Worm (Caenorhabditis elegans) whole organism, young adult: ENCODE results near the gene btb-5.

Experiments used
- B0019.2 ChIP-seq: fragments of 200-800 bp; sonication (Bioruptor generic); conservative IDR thresholded peaks from 2 replicates; pipeline ENCODE4 v1.3.6; 2022; ENCODE audit warnings: missing genetic modification reagents, missing genetic modification characterization, missing compliant biosample characterization
- C17E4.6 ChIP-seq: fragments of 200-800 bp; sonication (Bioruptor generic); IDR thresholded peaks from 2 replicates; pipeline ENCODE4 v1.3.6; 2022; ENCODE audit warnings: missing genetic modification reagents, missing genetic modification characterization, missing compliant biosample characterization
- F23B12.7 ChIP-seq: sonication (generic microtip); optimal IDR thresholded peaks from 2 replicates; lab custom pipeline; 2017; ENCODE audit warnings: missing genetic modification characterization, mild to moderate bottlenecking, missing compliant biosample characterization, antibody characterized with exemption, moderate library complexity; ENCODE audit not compliant: insufficient read depth
- K11D2.4 ChIP-seq: fragments of 200-800 bp; sonication (Bioruptor generic); IDR thresholded peaks from 2 replicates; pipeline ENCODE4 v1.3.6; 2022; ENCODE audit warnings: missing genetic modification reagents, missing genetic modification characterization, missing compliant biosample characterization
- K12H6.12 ChIP-seq: fragments of 200-800 bp; sonication (Bioruptor generic); optimal IDR thresholded peaks from 2 replicates; lab custom pipeline; 2018; ENCODE audit warnings: mild to moderate bottlenecking, missing genetic modification characterization, missing compliant biosample characterization
- T07F8.4 ChIP-seq: sonication (generic microtip); optimal IDR thresholded peaks from 2 replicates; lab custom pipeline; 2016; ENCODE audit warnings: mild to moderate bottlenecking, missing genetic modification characterization, moderate library complexity, missing compliant biosample characterization
- Y53F4B.3 ChIP-seq: fragments of 200-800 bp; sonication (Bioruptor generic); IDR thresholded peaks from 2 replicates; pipeline ENCODE4 v1.3.6; 2022; ENCODE audit warnings: missing genetic modification reagents, missing genetic modification characterization, missing compliant biosample characterization
- Y56A3A.18 ChIP-seq: fragments of 200-800 bp; sonication (Bioruptor generic); IDR thresholded peaks from 2 replicates; pipeline ENCODE4 v1.3.6; 2022; ENCODE audit warnings: missing genetic modification reagents, missing genetic modification characterization, missing compliant biosample characterization
- Y67H2A.10 ChIP-seq: fragments of 200-800 bp; sonication (Bioruptor generic); conservative IDR thresholded peaks from 2 replicates; pipeline ENCODE4 v1.3.6; 2022; ENCODE audit warnings: missing genetic modification reagents, missing genetic modification characterization, missing compliant biosample characterization
- Y95B8A.8 ChIP-seq: fragments of 200-800 bp; sonication (Bioruptor generic); IDR thresholded peaks from 2 replicates; pipeline ENCODE4 v1.3.6; 2022; ENCODE audit warnings: missing genetic modification reagents, missing genetic modification characterization, missing compliant biosample characterization
- aptf-2 ChIP-seq: fragments of 200-800 bp; sonication (Bioruptor generic); conservative IDR thresholded peaks from 2 replicates; pipeline ENCODE4 v1.3.6; 2022; ENCODE audit warnings: missing genetic modification reagents, missing genetic modification characterization, missing compliant biosample characterization
- aptf-3 ChIP-seq: fragments of 200-800 bp; sonication (Bioruptor generic); IDR thresholded peaks from 2 replicates; pipeline ENCODE4 v1.3.6; 2022; ENCODE audit warnings: missing genetic modification characterization, missing compliant biosample characterization
- atf-7 ChIP-seq: sonication (generic microtip); optimal IDR thresholded peaks from 2 replicates; lab custom pipeline; 2017; ENCODE audit warnings: mild to moderate bottlenecking, missing genetic modification characterization, missing compliant biosample characterization
- attf-5 ChIP-seq: fragments of 200-800 bp; sonication (Bioruptor generic); optimal IDR thresholded peaks from 2 replicates; lab custom pipeline; 2018; ENCODE audit warnings: mild to moderate bottlenecking, missing genetic modification characterization, missing compliant biosample characterization
- ceh-40 ChIP-seq: fragments of 200-800 bp; sonication (Bioruptor generic); IDR thresholded peaks from 2 replicates; pipeline ENCODE4 v1.3.6; 2022; ENCODE audit warnings: missing genetic modification characterization, missing compliant biosample characterization
- chd-7 ChIP-seq: sonication (generic microtip); optimal IDR thresholded peaks from 2 replicates; lab custom pipeline; 2016; ENCODE audit warnings: mild to moderate bottlenecking, missing genetic modification characterization, moderate library complexity, missing compliant biosample characterization
- egrh-3 ChIP-seq: fragments of 200-800 bp; sonication (Bioruptor generic); IDR thresholded peaks from 2 replicates; pipeline ENCODE4 v1.3.6; 2022; ENCODE audit warnings: missing genetic modification reagents, missing genetic modification characterization, missing compliant biosample characterization
- ekl-4 ChIP-seq: fragments of 200-800 bp; sonication (Bioruptor generic); IDR thresholded peaks from 2 replicates; pipeline ENCODE4 v1.3.6; 2022; ENCODE audit warnings: missing genetic modification reagents, missing genetic modification characterization, missing compliant biosample characterization
- him-1 ChIP-seq: sonication (generic microtip); optimal IDR thresholded peaks from 2 replicates; lab custom pipeline; 2016; ENCODE audit warnings: missing genotype, missing genetic modification reagents, missing genetic modification characterization, missing compliant biosample characterization
- hlh-12 ChIP-seq: sonication (generic microtip); optimal IDR thresholded peaks from 2 replicates; lab custom pipeline; 2016; ENCODE audit warnings: missing genetic modification characterization, missing compliant biosample characterization
- hlh-26 ChIP-seq: fragments of 200-800 bp; sonication (Bioruptor generic); conservative IDR thresholded peaks from 2 replicates; pipeline ENCODE4 v1.3.6; 2022; ENCODE audit warnings: missing genetic modification reagents, missing genetic modification characterization, missing compliant biosample characterization
- hmg-1.2 ChIP-seq: fragments of 200-800 bp; sonication (Bioruptor generic); IDR thresholded peaks from 2 replicates; pipeline ENCODE4 v1.3.6; 2022; ENCODE audit warnings: missing genetic modification reagents, missing genetic modification characterization, missing compliant biosample characterization
- let-607 ChIP-seq, 2 experiments: fragments of 200-800 bp in 1 of 2; sonication (Bioruptor generic) in 1 of 2; sonication (generic microtip) in 1 of 2; optimal IDR thresholded peaks; 2 replicates each; lab custom pipeline; 2016 to 2018; ENCODE audit warnings: mild to moderate bottlenecking in 2 of 2, missing compliant biosample characterization in 2 of 2, missing genetic modification characterization in 2 of 2, moderate library complexity in 2 of 2, missing genotype in 1 of 2
- lin-26 ChIP-seq: fragments of 200-800 bp; sonication (Bioruptor generic); IDR thresholded peaks from 2 replicates; pipeline ENCODE4 v1.3.6; 2022; ENCODE audit warnings: missing genetic modification reagents, missing genetic modification characterization, missing compliant biosample characterization
- lin-35 ChIP-seq, 3 experiments: fragments of 150-350 bp in 2 of 3; sonication (generic microtip) in 1 of 3; optimal IDR thresholded peaks; 2 replicates each; lab custom pipeline; 2014 to 2018; ENCODE audit warnings: missing biosample characterization in 3 of 3, missing genetic modification characterization in 3 of 3, missing genetic modification reagents in 3 of 3
- lin-40 ChIP-seq: sonication (generic microtip); optimal IDR thresholded peaks from 2 replicates; lab custom pipeline; 2016; ENCODE audit warnings: missing genetic modification characterization, mild to moderate bottlenecking, missing compliant biosample characterization, missing genotype, missing genetic modification reagents
- lin-54 ChIP-seq: fragments of 200-800 bp; sonication (Bioruptor generic); optimal IDR thresholded peaks from 2 replicates; lab custom pipeline; 2018; ENCODE audit warnings: mild to moderate bottlenecking, missing genetic modification characterization, missing compliant biosample characterization
- lir-1 ChIP-seq: fragments of 200-800 bp; sonication (Bioruptor generic); conservative IDR thresholded peaks from 2 replicates; pipeline ENCODE4 v1.3.6; 2022; ENCODE audit warnings: missing genetic modification reagents, missing genetic modification characterization, missing compliant biosample characterization
- lsl-1 ChIP-seq: fragments of 200-800 bp; sonication (Bioruptor generic); optimal IDR thresholded peaks from 2 replicates; lab custom pipeline; 2018; ENCODE audit warnings: mild to moderate bottlenecking, missing genetic modification characterization, moderate library complexity, missing compliant biosample characterization
- madf-10 ChIP-seq: sonication (generic microtip); optimal IDR thresholded peaks from 2 replicates; lab custom pipeline; 2016; ENCODE audit warnings: mild to moderate bottlenecking, missing genetic modification characterization, missing compliant biosample characterization
- madf-3 ChIP-seq: fragments of 200-800 bp; sonication (Bioruptor generic); IDR thresholded peaks from 2 replicates; pipeline ENCODE4 v1.3.6; 2022; ENCODE audit warnings: missing genetic modification reagents, missing genetic modification characterization, missing compliant biosample characterization
- madf-6 ChIP-seq: fragments of 200-800 bp; sonication (Bioruptor generic); IDR thresholded peaks from 2 replicates; pipeline ENCODE4 v1.3.6; 2022; ENCODE audit warnings: missing genetic modification reagents, missing genetic modification characterization, missing compliant biosample characterization
- madf-8 ChIP-seq: fragments of 200-800 bp; sonication (Bioruptor generic); conservative IDR thresholded peaks from 2 replicates; pipeline ENCODE4 v1.3.6; 2022; ENCODE audit warnings: missing genetic modification reagents, missing genetic modification characterization, missing compliant biosample characterization
- mcd-1 ChIP-seq: fragments of 200-800 bp; sonication (Bioruptor generic); IDR thresholded peaks from 2 replicates; pipeline ENCODE4 v1.3.6; 2022; ENCODE audit warnings: missing genetic modification reagents, missing genetic modification characterization, missing compliant biosample characterization
- mxl-1 ChIP-seq: sonication (generic microtip); optimal IDR thresholded peaks from 2 replicates; lab custom pipeline; 2016; ENCODE audit warnings: missing genetic modification characterization, missing compliant biosample characterization
- nfyb-1 ChIP-seq: fragments of 200-800 bp; sonication (Bioruptor generic); IDR thresholded peaks from 2 replicates; pipeline ENCODE4 v1.3.6; 2022; ENCODE audit warnings: missing genetic modification reagents, missing genetic modification characterization, missing compliant biosample characterization
- nhr-80 ChIP-seq: sonication (generic microtip); optimal IDR thresholded peaks from 2 replicates; lab custom pipeline; 2016; ENCODE audit warnings: missing genetic modification characterization, missing compliant biosample characterization
- pbrm-1 ChIP-seq: fragments of 200-800 bp; sonication (Bioruptor generic); IDR thresholded peaks from 2 replicates; pipeline ENCODE4 v1.3.6; 2022; ENCODE audit warnings: missing genetic modification reagents, missing genetic modification characterization, missing compliant biosample characterization
- rcor-1 ChIP-seq: fragments of 200-800 bp; sonication (Bioruptor generic); IDR thresholded peaks from 2 replicates; pipeline ENCODE4 v1.3.6; 2022; ENCODE audit warnings: missing genetic modification reagents, missing genetic modification characterization, missing compliant biosample characterization
- rec-8 ChIP-seq, 2 experiments: sonication (generic microtip); optimal IDR thresholded peaks; 2 replicates each; lab custom pipeline; 2016; ENCODE audit warnings: mild to moderate bottlenecking in 2 of 2, missing genetic modification characterization in 2 of 2, missing genetic modification reagents in 2 of 2, missing genotype in 2 of 2, missing biosample characterization in 1 of 2, missing compliant biosample characterization in 1 of 2, moderate library complexity in 1 of 2
- repo-1 ChIP-seq: sonication (generic microtip); optimal IDR thresholded peaks from 2 replicates; lab custom pipeline; 2017; ENCODE audit warnings: mild to moderate bottlenecking, missing genetic modification characterization, missing compliant biosample characterization
- sdz-38 ChIP-seq: sonication (generic microtip); optimal IDR thresholded peaks from 2 replicates; lab custom pipeline; 2016; ENCODE audit warnings: missing genotype, missing genetic modification characterization, missing compliant biosample characterization
- snpc-1.1 ChIP-seq: sonication (generic microtip); optimal IDR thresholded peaks from 2 replicates; lab custom pipeline; 2017; ENCODE audit warnings: missing genetic modification characterization, mild to moderate bottlenecking, missing compliant biosample characterization, antibody characterized with exemption, moderate library complexity, missing genotype, missing genetic modification reagents; ENCODE audit not compliant: insufficient read depth
- snpc-4 ChIP-seq, 5 experiments: fragments of 150-350 bp in 1 of 5; sonication (generic microtip) in 4 of 5; optimal IDR thresholded peaks; 2 replicates each; lab custom pipeline; 2014 to 2018; ENCODE audit warnings: missing genetic modification characterization in 5 of 5, missing biosample characterization in 3 of 5, antibody characterized with exemption in 2 of 5, mild to moderate bottlenecking in 2 of 5, missing compliant biosample characterization in 2 of 5, missing genotype in 2 of 5, moderate library complexity in 2 of 5, missing genetic modification reagents in 1 of 5
- somi-1 ChIP-seq: fragments of 200-800 bp; sonication (Bioruptor generic); optimal IDR thresholded peaks from 2 replicates; lab custom pipeline; 2018; ENCODE audit warnings: mild to moderate bottlenecking, missing genetic modification characterization, missing compliant biosample characterization
- tbp1 ChIP-seq: fragments of 200-800 bp; sonication (Bioruptor generic); optimal IDR thresholded peaks from 2 replicates; lab custom pipeline; 2018; ENCODE audit warnings: mild to moderate bottlenecking, missing genetic modification characterization, missing compliant biosample characterization
- xnd-1 ChIP-seq: sonication (generic microtip); optimal IDR thresholded peaks from 2 replicates; lab custom pipeline; 2016; ENCODE audit warnings: missing genotype, missing genetic modification reagents, missing genetic modification characterization, missing compliant biosample characterization
- zfh-2 ChIP-seq: fragments of 200-800 bp; sonication (Bioruptor generic); conservative IDR thresholded peaks from 2 replicates; pipeline ENCODE4 v1.3.6; 2022; ENCODE audit warnings: missing genetic modification reagents, missing genetic modification characterization, missing compliant biosample characterization
- ztf-3 ChIP-seq: fragments of 200-800 bp; sonication (Bioruptor generic); optimal IDR thresholded peaks from 2 replicates; lab custom pipeline; 2018; ENCODE audit warnings: mild to moderate bottlenecking, missing genetic modification characterization, missing compliant biosample characterization

Gene btb-5

DNA sequence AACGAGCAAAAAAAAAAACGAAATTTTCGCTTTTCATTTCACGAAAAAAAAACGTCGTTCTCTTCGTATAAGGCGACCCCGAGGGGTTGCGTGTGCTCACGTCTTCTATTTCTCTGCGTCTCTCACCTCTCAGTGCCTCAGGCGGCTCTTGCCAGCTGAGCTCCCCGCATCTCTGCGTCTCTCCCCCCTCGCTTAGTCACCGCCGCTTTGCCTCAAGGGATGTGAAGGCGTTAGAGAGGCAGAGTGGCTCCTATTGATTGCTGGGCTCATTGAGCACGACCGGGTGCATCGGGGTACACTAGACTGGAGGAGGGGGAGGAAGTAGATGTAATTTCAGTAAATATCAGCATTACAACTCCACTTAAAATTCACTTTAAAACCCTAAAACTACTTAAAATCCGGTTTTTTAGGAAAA, 35.4 kb downstream of the btb-5 start (continued):
- TF ChIP-seq pbrm-1 (GFP tag; lab: Robert Waterston, UW): 0 out of 2 replicates have a peak, but pooled peaks have one; percentile 24
- peak; percentile 39 for TF ChIP-seq madf-10 (tag; lab: Kevin White, UChicago)
- no peak for TF ChIP-seq madf-3 (GFP tag; lab: Robert Waterston, UW)
- no peak for TF ChIP-seq mxl-1 (tag; lab: Kevin White, UChicago)
- TF ChIP-seq ztf-3 (GFP tag; lab: Kevin White, UChicago): no peak
- no peak for TF ChIP-seq snpc-4 (GFP tag; optimal IDR thresholded peaks at IDR 0.05; lab: Kevin White, UChicago)
- TF ChIP-seq snpc-4 (tag; optimal IDR thresholded peaks at IDR 0.05; lab: Kevin White, UChicago): no peak
- no peak for TF ChIP-seq ekl-4 (GFP tag; lab: Robert Waterston, UW)
- peak; percentile 61; the same call in 1 of the 2 replicates for TF ChIP-seq nfyb-1 (GFP tag; lab: Robert Waterston, UW)
- TF ChIP-seq zfh-2 (GFP tag; lab: Robert Waterston, UW): peak; percentile 96
- no peak for TF ChIP-seq lsl-1 (GFP tag; lab: Kevin White, UChicago)
- TF ChIP-seq aptf-2: no peak
- TF ChIP-seq T07F8.4: no peak
- no peak for TF ChIP-seq lir-1
- no peak for TF ChIP-seq C17E4.6 (GFP tag; lab: Robert Waterston, UW)
- TF ChIP-seq Y67H2A.10: no peak
- no peak for TF ChIP-seq madf-6 (GFP tag; lab: Robert Waterston, UW)
- 0 out of 2 replicates have a peak, but pooled peaks have one; percentile 33 for TF ChIP-seq lin-26
- no peak for TF ChIP-seq rcor-1 (GFP tag; lab: Robert Waterston, UW)
- peak; percentile 22 for TF ChIP-seq attf-5
- TF ChIP-seq sdz-38: no peak
- no peak for TF ChIP-seq repo-1
- TF ChIP-seq lin-35 (GFP tag; optimal IDR thresholded peaks at IDR 0.05; lab: Kevin White, UChicago): peak in 1 of 3 experiments; percentile 42
- 0 out of 2 replicates have a peak, but pooled peaks have one; percentile 23 for TF ChIP-seq Y56A3A.18 (GFP tag; lab: Robert Waterston, UW)
- no peak for TF ChIP-seq Y53F4B.3 (GFP tag; lab: Robert Waterston, UW)
- peak; percentile 64; the same call in 1 of the 2 replicates for TF ChIP-seq hmg-1.2 (GFP tag; lab: Robert Waterston, UW)
- TF ChIP-seq B0019.2 (GFP tag; lab: Robert Waterston, UW): no peak
- TF ChIP-seq xnd-1 (tag; lab: Kevin White, UChicago): no peak
- TF ChIP-seq K12H6.12: peak; percentile 42
- peak; percentile 67 for TF ChIP-seq mcd-1 (GFP tag; lab: Robert Waterston, UW)
- no peak for TF ChIP-seq ceh-40
- peak; percentile 50 for TF ChIP-seq lin-40
- no peak for TF ChIP-seq let-607 (tag; optimal IDR thresholded peaks at IDR 0.05; lab: Kevin White, UChicago)
- no peak for TF ChIP-seq aptf-3 (GFP tag; lab: Robert Waterston, UW)
- peak; percentile 16 for TF ChIP-seq lin-54 (GFP tag; lab: Kevin White, UChicago)
- TF ChIP-seq madf-8 (GFP tag; lab: Robert Waterston, UW): no peak
- TF ChIP-seq somi-1 (GFP tag; lab: Kevin White, UChicago): no peak

DNA sequence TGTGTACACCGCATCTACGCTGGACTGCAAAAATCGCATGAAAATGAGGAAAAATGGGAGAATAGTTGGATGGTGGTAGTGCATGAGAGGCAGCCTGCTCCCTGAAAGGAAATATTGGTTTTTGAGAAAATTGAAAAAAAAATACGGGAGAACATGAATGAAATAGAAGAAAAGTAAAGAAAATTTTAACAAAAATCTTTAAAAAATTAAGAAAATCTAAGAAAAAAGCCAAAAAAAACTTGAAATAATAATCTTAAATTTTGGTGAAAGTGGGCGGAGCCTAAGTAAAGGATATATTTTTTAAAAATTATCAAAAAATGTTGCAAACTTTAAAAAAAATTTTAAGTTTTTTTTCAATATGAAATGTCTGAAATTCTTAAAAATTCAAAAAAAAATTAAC, 37.1 kb downstream of the btb-5 start, which contains the start of gene H10E21.5:
TSS of gene H10E21.5 (minus strand) at position 101 of the 400 bp plus-strand sequence.
- TF ChIP-seq hlh-12 (tag; lab: Kevin White, UChicago): no peak
- TF ChIP-seq K12H6.12: no peak
- no peak for TF ChIP-seq hlh-26
- TF ChIP-seq egrh-3 (GFP tag; lab: Robert Waterston, UW): no peak
- TF ChIP-seq Y95B8A.8 (GFP tag; lab: Robert Waterston, UW): no peak
- TF ChIP-seq F23B12.7: no peak
- TF ChIP-seq tbp1 (GFP tag; lab: Kevin White, UChicago): no peak
- TF ChIP-seq chd-7 (tag; lab: Kevin White, UChicago): no peak
- TF ChIP-seq K11D2.4 (GFP tag; lab: Robert Waterston, UW): no peak
- TF ChIP-seq repo-1: no peak
- no peak for TF ChIP-seq him-1 (tag; lab: Kevin White, UChicago)
- no peak for TF ChIP-seq rec-8 (tag; optimal IDR thresholded peaks at IDR 0.05; lab: Kevin White, UChicago)
- no peak for TF ChIP-seq atf-7
- no peak for TF ChIP-seq snpc-1.1 (tag; lab: Kevin White, UChicago)
- no peak for TF ChIP-seq lsl-1 (GFP tag; lab: Kevin White, UChicago)
- no peak for TF ChIP-seq nhr-80 (tag; lab: Kevin White, UChicago)
